Worm (Caenorhabditis elegans) whole organism, L4 larva: Measurements from ENCODE around the gene C09B7.2.

ENCODE experiments used
- D1046.2 ChIP-seq: fragments of 200-800 bp; sonication (Bioruptor generic); IDR thresholded peaks from 2 replicates; pipeline ENCODE4 v1.3.6; 2022; ENCODE audit warnings: missing genetic modification characterization, missing compliant biosample characterization
- ceh-62 ChIP-seq: sonication (generic microtip); optimal IDR thresholded peaks from 2 replicates; lab custom pipeline; 2017; ENCODE audit warnings: missing biosample characterization, missing genetic modification characterization
- nhr-76 ChIP-seq: fragments of 150-350 bp; optimal IDR thresholded peaks from 2 replicates; lab custom pipeline; 2014; ENCODE audit warnings: missing biosample characterization, missing genetic modification characterization
- pha-4 ChIP-seq, 2 experiments: fragments of 150-350 bp in 1 of 2; fragments of 200-800 bp in 1 of 2; sonication (Bioruptor generic) in 1 of 2; IDR thresholded peaks in 1 of 2; optimal IDR thresholded peaks in 1 of 2; 2 replicates each; pipeline versions ENCODE4 v1.3.6 to Lab custom; 2014 to 2022; ENCODE audit warnings: missing genetic modification characterization in 2 of 2, missing genetic modification reagents in 2 of 2, missing biosample characterization in 1 of 2, missing compliant biosample characterization in 1 of 2
- zip-2 ChIP-seq: fragments of 150-350 bp; optimal IDR thresholded peaks from 2 replicates; lab custom pipeline; 2014; ENCODE audit warnings: missing biosample characterization, missing genetic modification characterization

- TF ChIP-seq pha-4 (GFP tag; IDR thresholded peaks at IDR 0.05; lab: Robert Waterston, UW): no peak
- TF ChIP-seq pha-4 (tag; optimal IDR thresholded peaks at IDR 0.05; lab: Kevin White, UChicago): no peak
- TF ChIP-seq D1046.2 (GFP tag; lab: Robert Waterston, UW): no peak
- no peak for TF ChIP-seq nhr-76 (tag; lab: Kevin White, UChicago)
- TF ChIP-seq zip-2 (tag; lab: Kevin White, UChicago): no peak
- TF ChIP-seq ceh-62: no peak
Measured at ce11 chrX:2693026-2693425, 25.1 kb downstream of the C09B7.2 start.
